Fruit fly (Drosophila melanogaster): ENCODE data around the gene ss.

The ss gene

DNA sequence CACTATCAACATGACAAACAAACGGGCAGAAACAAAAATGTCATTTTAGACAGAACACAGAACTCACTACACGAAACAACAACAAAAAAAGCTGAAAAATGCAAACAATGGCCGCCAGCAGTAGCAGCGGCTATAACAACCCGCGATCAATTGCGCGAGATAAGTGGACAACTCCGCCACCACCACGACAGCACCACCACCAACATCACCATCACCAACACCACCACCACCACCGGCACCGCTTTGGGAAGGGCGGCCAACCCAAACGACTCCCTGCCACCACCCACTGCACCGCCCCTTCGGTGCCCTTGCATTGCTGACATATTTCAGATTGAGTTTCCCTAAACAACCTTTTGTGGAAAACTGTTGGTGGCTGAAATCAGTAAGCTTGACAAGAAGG, 3.1 kb upstream of the ss start:
- TF ChIP-seq Lpt (GFP tag; optimal IDR thresholded peaks at IDR 0.05), result no peak
- TF ChIP-seq CG15336 (GFP tag; IDR thresholded peaks at IDR 0.05), result no peak
- TF ChIP-seq CG8632 (GFP tag; optimal IDR thresholded peaks at IDR 0.05), result no peak
- TF ChIP-seq CG9139 (GFP tag; optimal IDR thresholded peaks at IDR 0.05), result no peak
- TF ChIP-seq eg (GFP tag; IDR thresholded peaks at IDR 0.05), result no peak

DNA sequence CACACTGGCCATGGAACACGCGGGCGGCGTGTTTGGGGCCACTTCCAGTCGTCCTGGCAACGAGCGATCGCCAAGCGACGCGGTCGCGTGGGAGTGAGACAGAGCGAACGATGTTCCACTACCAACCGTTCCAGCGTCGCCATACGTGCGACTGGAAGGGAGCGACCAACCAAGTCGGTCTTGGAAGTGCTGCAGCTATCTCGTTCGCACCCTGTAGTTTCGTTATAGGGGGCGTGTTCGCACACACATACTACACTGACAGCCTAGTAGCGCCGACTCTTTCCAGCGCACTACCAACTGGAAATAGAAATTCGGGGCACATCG, 206 bp upstream of the ss start:
- TF ChIP-seq Lpt (GFP tag; optimal IDR thresholded peaks at IDR 0.05) (no peak), CG8632 (GFP tag; optimal IDR thresholded peaks at IDR 0.05) (no peak), CG8319 (GFP tag; optimal IDR thresholded peaks at IDR 0.05) (no peak), CG15336 (GFP tag; IDR thresholded peaks at IDR 0.05) (no peak), Eip75B (GFP tag; optimal IDR thresholded peaks at IDR 0.05) (no peak), Smox (GFP tag; optimal IDR thresholded peaks at IDR 0.05) (no peak), CG9139 (GFP tag; optimal IDR thresholded peaks at IDR 0.05) (no peak), CG34406 (GFP tag; optimal IDR thresholded peaks at IDR 0.05) (no peak), fd85E (GFP tag; optimal IDR thresholded peaks at IDR 0.05) (no peak), lz (GFP tag; optimal IDR thresholded peaks at IDR 0.05) (no peak), OdsH (GFP tag; optimal IDR thresholded peaks at IDR 0.05) (no peak), CG3919 (GFP tag; optimal IDR thresholded peaks at IDR 0.05) (no peak)

DNA sequence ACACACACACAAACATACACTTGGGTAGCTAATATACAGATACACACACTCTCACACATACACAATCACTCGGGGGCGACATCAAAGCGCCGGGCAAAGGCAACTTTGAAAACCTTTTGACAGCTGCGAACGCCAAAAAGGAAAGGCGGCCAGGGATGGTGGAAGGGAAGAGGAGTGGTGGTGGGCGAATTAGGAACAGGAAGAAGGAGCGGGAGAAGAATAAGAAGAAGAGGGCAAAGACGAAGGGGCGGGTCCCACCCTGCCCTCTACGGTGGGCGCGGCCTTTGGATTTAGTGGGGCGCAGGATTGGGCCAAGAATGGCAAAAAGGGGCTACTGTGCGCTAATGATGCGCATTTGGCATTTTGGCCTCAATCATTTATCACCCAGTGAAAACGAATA, 6.9 kb downstream of the ss start:
- TF ChIP-seq svp (GFP tag) (peak; percentile 32), CG3032 (tag; optimal IDR thresholded peaks at IDR 0.05) (no peak)

dm6 chr3R:16395448-16395847, 8.0 kb downstream of the ss start:
- TF ChIP-seq fd59A (GFP tag; optimal IDR thresholded peaks at IDR 0.05), result no peak
- peak; percentile 4 for TF ChIP-seq lz (GFP tag; optimal IDR thresholded peaks at IDR 0.05)
- no peak for TF ChIP-seq Ets21C (GFP tag; optimal IDR thresholded peaks at IDR 0.05)
- TF ChIP-seq Met (GFP tag; optimal IDR thresholded peaks at IDR 0.05), result peak; percentile 41
- TF ChIP-seq vri (GFP tag; optimal IDR thresholded peaks at IDR 0.05), result peak; percentile 35
- TF ChIP-seq Smox (GFP tag; optimal IDR thresholded peaks at IDR 0.05), result peak; percentile 34
- TF ChIP-seq svp (GFP tag), result peak; percentile 61
- TF ChIP-seq spab (GFP tag; optimal IDR thresholded peaks at IDR 0.05), result no peak

dm6 chr3R:16394531-16394930, 9.0 kb downstream of the ss start:
- peak; percentile 44 to 97 for TF ChIP-seq ss (GFP tag; optimal IDR thresholded peaks at IDR 0.05)
- TF ChIP-seq Hr4 (GFP tag; optimal IDR thresholded peaks at IDR 0.05), result no peak

DNA sequence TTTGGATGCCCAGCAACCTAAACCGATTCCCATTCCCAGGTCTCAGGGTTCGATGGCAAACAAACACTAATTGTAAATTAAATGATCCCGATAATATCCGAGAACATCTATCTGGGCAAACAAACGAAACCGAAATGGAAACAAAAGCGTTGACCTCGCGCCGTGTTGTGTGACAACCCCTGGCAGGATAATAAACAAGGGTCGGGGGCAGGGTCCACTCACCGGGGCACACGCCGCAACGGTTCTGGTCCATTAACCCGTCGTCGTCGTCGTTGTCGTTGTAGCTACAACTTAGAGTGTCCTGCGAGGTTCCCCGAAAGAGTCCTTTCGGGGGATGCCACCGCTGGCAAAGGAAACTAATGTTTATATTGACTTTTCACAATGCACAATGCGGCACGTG, 14.4 kb downstream of the ss start:
- no peak for TF ChIP-seq CG11762 (GFP tag; optimal IDR thresholded peaks at IDR 0.05; ENCODE audit: insufficient read depth)
- no peak for TF ChIP-seq vri (GFP tag; optimal IDR thresholded peaks at IDR 0.05)
- no peak for TF ChIP-seq Sox102F (GFP tag; optimal IDR thresholded peaks at IDR 0.05)
- no peak for TF ChIP-seq CG3032 (tag; optimal IDR thresholded peaks at IDR 0.05)
- TF ChIP-seq Hr39 (GFP tag; optimal IDR thresholded peaks at IDR 0.05), result no peak
- TF ChIP-seq Met (GFP tag; optimal IDR thresholded peaks at IDR 0.05), result no peak
- no peak for TF ChIP-seq OdsH (GFP tag; optimal IDR thresholded peaks at IDR 0.05)
- TF ChIP-seq Eip93F (GFP tag; optimal IDR thresholded peaks at IDR 0.05), result no peak
- no peak for TF ChIP-seq Sox15 (GFP tag; optimal IDR thresholded peaks at IDR 0.05)
- TF ChIP-seq CG3919 (GFP tag; optimal IDR thresholded peaks at IDR 0.05), result no peak
- TF ChIP-seq lz (GFP tag; optimal IDR thresholded peaks at IDR 0.05), result no peak
- TF ChIP-seq fd59A (GFP tag; optimal IDR thresholded peaks at IDR 0.05), result no peak

- TF ChIP-seq dsx (GFP tag; optimal IDR thresholded peaks at IDR 0.05; ENCODE audit: poor library complexity, severe bottlenecking) (peak; percentile 17), CG31627 (GFP tag; optimal IDR thresholded peaks at IDR 0.05) (no peak), ss (GFP tag; optimal IDR thresholded peaks at IDR 0.05) (peak; percentile 17 to 94)
Observed at dm6 chr3R:16387039-16387438, 16.5 kb downstream of the ss start.

Data from whole organism, prepupa.